Fruit fly (Drosophila melanogaster): ENCODE data around the gene Glut4EF.

- TF ChIP-seq CG3919 (GFP tag; optimal IDR thresholded peaks at IDR 0.05) (no peak), CG16779 (tag; optimal IDR thresholded peaks at IDR 0.05) (no peak), vri (GFP tag; optimal IDR thresholded peaks at IDR 0.05) (no peak), Gug (GFP tag; IDR thresholded peaks at IDR 0.05) (no peak), CG11902 (GFP tag; optimal IDR thresholded peaks at IDR 0.05) (no peak), OdsH (GFP tag; optimal IDR thresholded peaks at IDR 0.05) (no peak), Sox102F (GFP tag; optimal IDR thresholded peaks at IDR 0.05) (no peak), Sox15 (GFP tag; optimal IDR thresholded peaks at IDR 0.05) (no peak), spab (GFP tag; optimal IDR thresholded peaks at IDR 0.05) (no peak), achi (GFP tag; optimal IDR thresholded peaks at IDR 0.05) (no peak), fd59A (GFP tag; optimal IDR thresholded peaks at IDR 0.05) (no peak), Eip93F (GFP tag; optimal IDR thresholded peaks at IDR 0.05) (no peak)
These were observed 17.6 kb downstream of the Glut4EF start for dm6 chr3R:9891948-9892608.

Measured in whole organism, prepupa.